Worm (Caenorhabditis elegans): Measurements from ENCODE around the gene Y97E10AL.1.

The Y97E10AL.1 gene

ce11 chrV:7977701-7978461 is 8.1 kb upstream of the Y97E10AL.1 start, which contains the start of gene let-413:
TSS of gene let-413 (minus strand) at chrV:7977776.
- TF ChIP-seq lin-35 (GFP tag; optimal IDR thresholded peaks at IDR 0.05) (peak in 1 of 2 experiments; percentile 15), fkh-10 (GFP tag; optimal IDR thresholded peaks at IDR 0.05) (no peak), pqm-1 (tag; optimal IDR thresholded peaks at IDR 0.05) (no peak), nhr-12 (tag; optimal IDR thresholded peaks at IDR 0.05) (no peak), nhr-90 (tag; optimal IDR thresholded peaks at IDR 0.05; ENCODE audit: poor library complexity) (peak; percentile 17), isw-1 (GFP tag; IDR thresholded peaks at IDR 0.05) (no peak), elt-3 (tag; optimal IDR thresholded peaks at IDR 0.05) (peak in 1 of 6 experiments; percentile 6), ceh-82 (tag; optimal IDR thresholded peaks at IDR 0.05) (peak in 1 of 3 experiments; percentile 35), elt-2 (tag; optimal IDR thresholded peaks at IDR 0.05) (peak; percentile 33), unc-30 (tag; optimal IDR thresholded peaks at IDR 0.05) (no peak), efl-1 (optimal IDR thresholded peaks at IDR 0.05) (no peak), efl-1 (GFP tag; optimal IDR thresholded peaks at IDR 0.05 in 1 of 2) (peak in 1 of 2 experiments; percentile 31), mep-1 (tag; optimal IDR thresholded peaks at IDR 0.05) (peak; percentile 9), Y116A8C.19 (tag; optimal IDR thresholded peaks at IDR 0.05; ENCODE audit: borderline replicate concordance) (no peak), fkh-8 (tag; optimal IDR thresholded peaks at IDR 0.05) (peak; percentile 12), lin-14 (GFP tag; optimal IDR thresholded peaks at IDR 0.05) (peak; percentile 72), lsy-2 (tag; optimal IDR thresholded peaks at IDR 0.05) (peak in 1 of 2 experiments; percentile 7), ceh-90 (tag; optimal IDR thresholded peaks at IDR 0.05) (no peak)

ce11 chrV:7978798-7979197 is 7.2 kb upstream of the Y97E10AL.1 start:
- TF ChIP-seq blmp-1 (tag; optimal IDR thresholded peaks at IDR 0.05) (peak; percentile 77), nhr-85 (tag) (peak; percentile 79), sup-37 (GFP tag; optimal IDR thresholded peaks at IDR 0.05) (no peak), mef-2 (tag; optimal IDR thresholded peaks at IDR 0.05) (no peak), sptf-1 (tag; optimal IDR thresholded peaks at IDR 0.05) (no peak), mdl-1 (tag; optimal IDR thresholded peaks at IDR 0.05) (peak in 1 of 2 experiments; percentile 27), fkh-4 (tag; optimal IDR thresholded peaks at IDR 0.05; ENCODE audit: borderline replicate concordance) (no peak), efl-1 (optimal IDR thresholded peaks at IDR 0.05) (peak; percentile 13 to 20), efl-1 (GFP tag; optimal IDR thresholded peaks at IDR 0.05 in 1 of 2) (peak in 1 of 2 experiments; percentile 93), lin-14 (GFP tag; optimal IDR thresholded peaks at IDR 0.05) (peak; percentile 71), unc-86 (tag; optimal IDR thresholded peaks at IDR 0.05) (no peak), mep-1 (tag; optimal IDR thresholded peaks at IDR 0.05) (peak; percentile 24), nhr-20 (tag; optimal IDR thresholded peaks at IDR 0.05) (peak; percentile 56), snu-23 (GFP tag; optimal IDR thresholded peaks at IDR 0.05) (peak; percentile 56), lsy-2 (tag; optimal IDR thresholded peaks at IDR 0.05) (peak in 1 of 2 experiments; percentile 82), dpl-1 (GFP tag; optimal IDR thresholded peaks at IDR 0.05) (peak in 2 of 3 experiments; percentile 12 to 31), lin-35 (GFP tag; optimal IDR thresholded peaks at IDR 0.05) (peak in 1 of 2 experiments; percentile 65), nhr-71 (tag; optimal IDR thresholded peaks at IDR 0.05) (peak; percentile 7), F16B12.6 (tag; optimal IDR thresholded peaks at IDR 0.05) (peak; percentile 10), nhr-237 (tag; optimal IDR thresholded peaks at IDR 0.05) (no peak), hpl-2 (GFP tag; optimal IDR thresholded peaks at IDR 0.05) (no peak), C16A3.4 (tag; optimal IDR thresholded peaks at IDR 0.05) (peak; percentile 46), elt-3 (tag; optimal IDR thresholded peaks at IDR 0.05) (peak in 2 of 6 experiments; percentile 3 to 75), C04F5.9 (tag; optimal IDR thresholded peaks at IDR 0.05) (no peak), ceh-90 (tag; optimal IDR thresholded peaks at IDR 0.05) (no peak)

- TF ChIP-seq efl-1 (optimal IDR thresholded peaks at IDR 0.05) (no peak), efl-1 (GFP tag; optimal IDR thresholded peaks at IDR 0.05 in 1 of 2) (peak in 1 of 2 experiments; percentile 48), nhr-85 (tag) (no peak), nhr-20 (tag; optimal IDR thresholded peaks at IDR 0.05) (no peak), nhr-28 (tag; optimal IDR thresholded peaks at IDR 0.05) (no peak), skn-1 (tag; optimal IDR thresholded peaks at IDR 0.05) (peak; percentile 18), lin-14 (GFP tag; optimal IDR thresholded peaks at IDR 0.05) (peak; percentile 89), dsc-1 (tag; optimal IDR thresholded peaks at IDR 0.05) (peak; percentile 26), nhr-12 (tag; optimal IDR thresholded peaks at IDR 0.05) (no peak), jun-1 (tag; optimal IDR thresholded peaks at IDR 0.05) (no peak), ceh-82 (tag; optimal IDR thresholded peaks at IDR 0.05) (peak in 1 of 3 experiments; percentile 7), unc-62 (GFP tag; optimal IDR thresholded peaks at IDR 0.05) (no peak), ama-1 (optimal IDR thresholded peaks at IDR 0.05) (no peak), nhr-237 (tag; optimal IDR thresholded peaks at IDR 0.05) (no peak), lsy-2 (tag; optimal IDR thresholded peaks at IDR 0.05) (peak; percentile 18 to 42), ztf-11 (tag; optimal IDR thresholded peaks at IDR 0.05) (no peak), ceh-90 (tag; optimal IDR thresholded peaks at IDR 0.05) (no peak), snpc-4 (tag; optimal IDR thresholded peaks at IDR 0.05) (no peak), alr-1 (tag; optimal IDR thresholded peaks at IDR 0.05; ENCODE audit: borderline replicate concordance) (no peak), nhr-71 (tag; optimal IDR thresholded peaks at IDR 0.05) (peak; percentile 24), swsn-7 (tag; optimal IDR thresholded peaks at IDR 0.05) (no peak), xbp-1 (tag; optimal IDR thresholded peaks at IDR 0.05) (no peak)
These were observed 5.5 kb upstream of the Y97E10AL.1 start for ce11 chrV:7980370-7980987.
